Worm (Caenorhabditis elegans): Measurements from ENCODE around the gene F46C8.3.

The F46C8.3 gene

DNA sequence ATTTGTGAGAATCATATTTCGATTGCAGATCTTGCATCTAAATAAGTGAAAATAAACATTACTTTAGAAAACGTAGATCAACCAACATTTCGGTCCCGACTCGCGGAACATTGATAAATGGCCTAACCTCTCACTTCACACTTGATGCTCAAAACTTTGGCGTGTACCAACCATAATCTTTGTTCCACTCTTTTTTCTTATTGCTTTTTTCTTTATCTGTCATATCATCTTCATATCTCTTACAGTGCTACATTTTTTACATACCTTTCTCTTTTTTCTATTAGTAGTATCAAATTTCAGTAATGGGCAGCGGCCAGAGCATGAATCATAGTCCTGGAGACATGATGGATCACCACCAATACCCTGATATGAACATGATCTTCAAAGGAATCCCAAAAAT, at the start of gene F46C8.3:
TSS of gene F46C8.3 (plus strand) at position 301 of the 400 bp plus-strand sequence.
- TF ChIP-seq tbx-2 (tag; optimal IDR thresholded peaks at IDR 0.05) (no peak), nhr-76 (tag; optimal IDR thresholded peaks at IDR 0.05) (no peak), nhr-77 (tag; optimal IDR thresholded peaks at IDR 0.05) (no peak), eor-1 (tag; optimal IDR thresholded peaks at IDR 0.05) (no peak), pqm-1 (tag; optimal IDR thresholded peaks at IDR 0.05) (no peak), zag-1 (tag; optimal IDR thresholded peaks at IDR 0.05) (no peak), lin-15B (tag; optimal IDR thresholded peaks at IDR 0.05) (no peak), unc-62 (GFP tag; optimal IDR thresholded peaks at IDR 0.05) (no peak), mml-1 (tag; optimal IDR thresholded peaks at IDR 0.05) (no peak)

DNA sequence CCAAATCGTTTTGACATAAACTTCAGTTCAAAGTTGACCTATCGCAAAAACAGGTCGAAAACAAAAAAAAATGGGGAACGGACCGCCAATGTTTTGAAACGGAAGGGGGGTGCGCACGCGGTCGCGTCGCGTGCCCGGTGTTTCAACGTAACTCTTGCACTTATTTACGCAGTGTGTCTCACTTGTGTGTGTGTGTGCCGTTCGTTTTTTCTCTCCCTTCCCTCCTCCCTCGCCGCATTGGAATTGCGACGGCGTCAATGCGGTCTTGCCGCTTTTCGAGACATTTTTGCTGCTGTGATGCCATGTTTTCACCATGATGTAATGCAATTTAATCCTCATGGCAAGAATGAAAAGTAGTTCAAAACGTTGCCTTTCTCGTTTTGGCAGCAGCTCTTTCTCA, 46.9 kb upstream of the F46C8.3 start:
- TF ChIP-seq nfya-1 (tag; optimal IDR thresholded peaks at IDR 0.05; ENCODE audit: insufficient read depth), result peak; percentile 51
- TF ChIP-seq ceh-82 (tag; optimal IDR thresholded peaks at IDR 0.05), result no peak
- peak; percentile 59 for TF ChIP-seq hmg-11 (tag; optimal IDR thresholded peaks at IDR 0.05)
- TF ChIP-seq fos-1 (tag; optimal IDR thresholded peaks at IDR 0.05), result no peak
- TF ChIP-seq nhr-11 (tag; optimal IDR thresholded peaks at IDR 0.05), result no peak
- TF ChIP-seq fkh-10 (GFP tag; optimal IDR thresholded peaks at IDR 0.05), result peak; percentile 6
- no peak for TF ChIP-seq aly-2 (tag; optimal IDR thresholded peaks at IDR 0.05)
- peak; percentile 3 for TF ChIP-seq elt-1 (tag; optimal IDR thresholded peaks at IDR 0.05)
- no peak for TF ChIP-seq snpc-4 (tag; optimal IDR thresholded peaks at IDR 0.05)
- TF ChIP-seq pqm-1 (tag; optimal IDR thresholded peaks at IDR 0.05), result no peak
- TF ChIP-seq lin-39 (tag; optimal IDR thresholded peaks at IDR 0.05), result peak; percentile 86
- TF ChIP-seq ztf-11 (tag; optimal IDR thresholded peaks at IDR 0.05), result no peak
- no peak for TF ChIP-seq egl-27 (tag; optimal IDR thresholded peaks at IDR 0.05)
- TF ChIP-seq lin-15B (tag; optimal IDR thresholded peaks at IDR 0.05), result peak; percentile 6
- TF ChIP-seq daf-12 (tag; optimal IDR thresholded peaks at IDR 0.05), result no peak
- no peak for TF ChIP-seq tbx-2 (tag; optimal IDR thresholded peaks at IDR 0.05)
- TF ChIP-seq unc-39 (tag; optimal IDR thresholded peaks at IDR 0.05), result no peak
- no peak for TF ChIP-seq nhr-77 (tag; optimal IDR thresholded peaks at IDR 0.05)
- peak; percentile 82 for TF ChIP-seq ama-1 (optimal IDR thresholded peaks at IDR 0.05)
- peak; percentile 21 for TF ChIP-seq nhr-25 (tag; optimal IDR thresholded peaks at IDR 0.05)
- peak; percentile 35 for TF ChIP-seq elt-2 (tag; optimal IDR thresholded peaks at IDR 0.05)
- TF ChIP-seq skn-1 (tag; optimal IDR thresholded peaks at IDR 0.05), result peak; percentile 16
- TF ChIP-seq pha-4 (tag; optimal IDR thresholded peaks at IDR 0.05), result peak; percentile 47
- peak; percentile 17 for TF ChIP-seq ceh-28 (tag; optimal IDR thresholded peaks at IDR 0.05)
- no peak for TF ChIP-seq nhr-12 (tag; optimal IDR thresholded peaks at IDR 0.05)
- TF ChIP-seq egl-5 (tag; optimal IDR thresholded peaks at IDR 0.05), result peak; percentile 6

DNA sequence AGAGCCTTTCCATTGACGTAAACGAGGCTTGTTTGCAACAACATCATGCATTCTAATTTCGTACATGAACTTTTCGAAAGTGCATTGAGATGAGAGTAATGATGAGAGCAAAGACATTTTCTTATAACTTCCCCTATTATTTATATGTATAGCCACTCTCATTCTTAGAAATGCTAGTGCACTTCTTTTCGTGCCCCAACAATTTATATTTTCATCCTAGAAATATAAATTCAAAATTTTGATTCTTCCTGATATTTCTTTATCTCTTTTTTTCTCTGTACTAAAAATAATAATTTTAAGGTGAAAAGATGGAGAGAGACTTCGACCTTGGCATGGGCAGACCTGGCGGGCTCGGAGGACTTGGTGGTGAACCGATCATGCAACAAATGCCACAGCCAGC, 46.4 kb upstream of the F46C8.3 start, which contains the start of gene mek-1:
TSS of gene mek-1 (plus strand) at position 301 of the 400 bp plus-strand sequence.
- TF ChIP-seq ztf-4 (tag; optimal IDR thresholded peaks at IDR 0.05) (no peak), pha-4 (tag; optimal IDR thresholded peaks at IDR 0.05) (no peak), pqm-1 (tag; optimal IDR thresholded peaks at IDR 0.05) (no peak), eor-1 (tag; optimal IDR thresholded peaks at IDR 0.05) (no peak), nhr-77 (tag; optimal IDR thresholded peaks at IDR 0.05) (no peak), lsy-12 (tag; optimal IDR thresholded peaks at IDR 0.05) (no peak), mdl-1 (tag; optimal IDR thresholded peaks at IDR 0.05) (no peak), ama-1 (optimal IDR thresholded peaks at IDR 0.05) (no peak), lin-39 (tag; optimal IDR thresholded peaks at IDR 0.05) (no peak), nfya-1 (tag; optimal IDR thresholded peaks at IDR 0.05; ENCODE audit: insufficient read depth) (no peak), fkh-10 (GFP tag; optimal IDR thresholded peaks at IDR 0.05) (no peak), fos-1 (tag; optimal IDR thresholded peaks at IDR 0.05) (no peak), snpc-4 (tag; optimal IDR thresholded peaks at IDR 0.05) (no peak), zag-1 (tag; optimal IDR thresholded peaks at IDR 0.05) (no peak), daf-12 (tag; optimal IDR thresholded peaks at IDR 0.05) (no peak)

DNA sequence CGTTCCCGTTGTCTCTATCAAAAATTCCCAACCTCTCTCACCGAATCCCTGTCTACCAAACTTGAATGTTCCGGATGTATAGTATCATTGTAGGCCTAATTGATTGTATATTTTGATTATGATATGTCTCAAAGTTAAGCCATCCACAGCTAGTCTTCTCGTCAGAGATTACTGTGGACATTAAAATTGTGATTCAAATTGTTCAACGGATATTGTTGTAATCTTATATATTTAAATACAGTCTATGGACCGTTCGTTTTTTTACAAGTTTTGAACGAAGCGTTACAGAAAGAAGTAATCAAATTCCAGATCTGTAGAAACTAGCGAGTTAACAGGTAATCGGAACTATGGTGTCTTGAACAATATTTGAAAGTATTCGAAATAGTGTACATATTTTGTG, 44.6 kb upstream of the F46C8.3 start, which contains the start of gene F48E3.9:
TSS of gene F48E3.9 (plus strand) at position 301 of the 400 bp plus-strand sequence.
- TF ChIP-seq ceh-9 (tag; optimal IDR thresholded peaks at IDR 0.05), result no peak
- TF ChIP-seq egl-27 (tag; optimal IDR thresholded peaks at IDR 0.05), result no peak
- no peak for TF ChIP-seq skn-1 (tag; optimal IDR thresholded peaks at IDR 0.05)
- TF ChIP-seq fkh-10 (GFP tag; optimal IDR thresholded peaks at IDR 0.05), result no peak
- no peak for TF ChIP-seq eor-1 (tag; optimal IDR thresholded peaks at IDR 0.05)
- TF ChIP-seq nhr-28 (tag; optimal IDR thresholded peaks at IDR 0.05), result no peak
- TF ChIP-seq R02D3.7 (tag; optimal IDR thresholded peaks at IDR 0.05), result no peak
- TF ChIP-seq zag-1 (tag; optimal IDR thresholded peaks at IDR 0.05), result no peak
- TF ChIP-seq nhr-76 (tag; optimal IDR thresholded peaks at IDR 0.05), result no peak
- TF ChIP-seq nhr-11 (tag; optimal IDR thresholded peaks at IDR 0.05), result no peak
- no peak for TF ChIP-seq lin-39 (tag; optimal IDR thresholded peaks at IDR 0.05)
- TF ChIP-seq hmg-11 (tag; optimal IDR thresholded peaks at IDR 0.05), result no peak
- TF ChIP-seq pqm-1 (tag; optimal IDR thresholded peaks at IDR 0.05), result no peak
- no peak for TF ChIP-seq tbx-2 (tag; optimal IDR thresholded peaks at IDR 0.05)

Data from whole organism, L3 larva.